Fruit fly (Drosophila melanogaster) whole organism, embryonic: ENCODE results near the gene Scox.

Experiments
- B-H2 ChIP-seq: fragments of 200-800 bp; sonication (Bioruptor generic); optimal IDR thresholded peaks from 2 replicates; lab custom pipeline; 2018; ENCODE audit warnings: missing biosample characterization, mild to moderate bottlenecking, missing genetic modification characterization
- CG10366 ChIP-seq: fragments of 200-800 bp; sonication (Bioruptor generic); IDR thresholded peaks from 2 replicates; pipeline ENCODE4 v1.3.6; 2022; ENCODE audit warnings: missing biosample characterization, missing genetic modification characterization
- CG10654 ChIP-seq: fragments of 200-800 bp; sonication (Bioruptor generic); optimal IDR thresholded peaks from 2 replicates; lab custom pipeline; 2016; ENCODE audit warnings: missing biosample characterization, missing genetic modification characterization
- CG11504 ChIP-seq: fragments of 200-800 bp; sonication (Bioruptor generic); optimal IDR thresholded peaks from 3 replicates; lab custom pipeline; 2019; ENCODE audit warnings: missing biosample characterization, mild to moderate bottlenecking, missing genetic modification characterization, moderate library complexity
- CG16863 ChIP-seq: fragments of 200-800 bp; sonication (Bioruptor generic); optimal IDR thresholded peaks from 3 replicates; lab custom pipeline; 2016; ENCODE audit warnings: missing biosample characterization, missing genetic modification characterization
- CG17361 ChIP-seq: fragments of 200-800 bp; sonication (Bioruptor generic); IDR thresholded peaks from 3 replicates; pipeline ENCODE4 v1.3.6; 2022; ENCODE audit warnings: missing biosample characterization, missing genetic modification characterization
- CG17912 ChIP-seq: fragments of 200-800 bp; sonication (Bioruptor generic); optimal IDR thresholded peaks from 2 replicates; lab custom pipeline; 2018; ENCODE audit warnings: missing biosample characterization, mild to moderate bottlenecking, missing genetic modification characterization
- CG2678 ChIP-seq: fragments of 200-800 bp; sonication (Bioruptor generic); optimal IDR thresholded peaks from 3 replicates; lab custom pipeline; 2019; ENCODE audit warnings: missing biosample characterization, mild to moderate bottlenecking, missing genetic modification characterization, moderate library complexity
- CG31365 ChIP-seq: fragments of 200-800 bp; sonication (Bioruptor generic); optimal IDR thresholded peaks from 2 replicates; lab custom pipeline; 2018; ENCODE audit warnings: missing biosample characterization, mild to moderate bottlenecking, missing genetic modification characterization
- CG32767 ChIP-seq: fragments of 200-800 bp; sonication (Bioruptor generic); IDR thresholded peaks from 2 replicates; pipeline ENCODE4 v1.3.6; 2022; ENCODE audit warnings: missing biosample characterization, missing genetic modification characterization
- CG3726 ChIP-seq: fragments of 200-800 bp; sonication (Bioruptor generic); IDR thresholded peaks from 3 replicates; pipeline ENCODE4, ENCODE4 v1.3.6; 2022; ENCODE audit warnings: missing biosample characterization, missing genetic modification characterization
- CG4424 ChIP-seq: fragments of 200-800 bp; sonication (Bioruptor generic); optimal IDR thresholded peaks from 3 replicates; lab custom pipeline; 2016; ENCODE audit warnings: missing biosample characterization, missing genetic modification characterization
- CG4707 ChIP-seq: fragments of 200-800 bp; sonication (Bioruptor generic); optimal IDR thresholded peaks from 2 replicates; lab custom pipeline; 2018; ENCODE audit warnings: missing biosample characterization, mild to moderate bottlenecking, missing genetic modification characterization, moderate library complexity
- CG5245 ChIP-seq: fragments of 200-800 bp; sonication (Bioruptor generic); optimal IDR thresholded peaks from 3 replicates; lab custom pipeline; 2016; ENCODE audit warnings: missing biosample characterization, missing genetic modification characterization
- CG6254 ChIP-seq: fragments of 200-800 bp; sonication (Bioruptor generic); optimal IDR thresholded peaks from 3 replicates; lab custom pipeline; 2017; ENCODE audit warnings: mild to moderate bottlenecking, missing biosample characterization, missing genetic modification reagents, missing genetic modification characterization
- CG6272 ChIP-seq: fragments of 200-800 bp; sonication (Bioruptor generic); IDR thresholded peaks from 2 replicates; pipeline ENCODE4 v1.3.6; 2022; ENCODE audit warnings: missing biosample characterization, missing genetic modification characterization
- CG6813 ChIP-seq: fragments of 200-800 bp; sonication (Bioruptor generic); optimal IDR thresholded peaks from 2 replicates; lab custom pipeline; 2017; ENCODE audit warnings: missing biosample characterization, missing genetic modification characterization, mild to moderate bottlenecking, moderate library complexity, missing genetic modification reagents
- CG8388 ChIP-seq: fragments of 200-800 bp; sonication (Bioruptor generic); optimal IDR thresholded peaks from 2 replicates; lab custom pipeline; 2019; ENCODE audit warnings: missing biosample characterization, mild to moderate bottlenecking, missing genetic modification characterization, moderate library complexity
- CG9215 ChIP-seq: fragments of 200-800 bp; sonication (Bioruptor generic); IDR thresholded peaks from 2 replicates; pipeline ENCODE4 v1.3.6; 2022; ENCODE audit warnings: missing biosample characterization, missing genetic modification characterization
- D19B ChIP-seq: fragments of 200-800 bp; sonication (Bioruptor generic); optimal IDR thresholded peaks from 2 replicates; lab custom pipeline; 2017; ENCODE audit warnings: missing biosample characterization, mild to moderate bottlenecking, missing genetic modification characterization
- Dbx ChIP-seq: fragments of 200-800 bp; sonication (Bioruptor generic); IDR thresholded peaks from 3 replicates; pipeline ENCODE4 v1.3.6; 2022; ENCODE audit warnings: missing biosample characterization, missing genetic modification characterization
- Elba2 ChIP-seq: fragments of 200-800 bp; sonication (Bioruptor generic); optimal IDR thresholded peaks from 3 replicates; lab custom pipeline; 2016; ENCODE audit warnings: missing biosample characterization, missing genetic modification characterization
- Fer2 ChIP-seq: fragments of 200-800 bp; sonication (Bioruptor generic); optimal IDR thresholded peaks from 2 replicates; lab custom pipeline; 2018; ENCODE audit warnings: missing biosample characterization, mild to moderate bottlenecking, missing genetic modification characterization, moderate library complexity
- H15 ChIP-seq: fragments of 200-800 bp; sonication (Bioruptor generic); IDR thresholded peaks from 3 replicates; pipeline ENCODE4 v1.3.6; 2022; ENCODE audit warnings: missing biosample characterization, missing genetic modification characterization
- Nf-YB ChIP-seq: fragments of 200-800 bp; sonication (Bioruptor generic); optimal IDR thresholded peaks from 3 replicates; lab custom pipeline; 2019; ENCODE audit warnings: missing biosample characterization, mild to moderate bottlenecking, missing genetic modification characterization, moderate library complexity
- Opbp ChIP-seq: fragments of 200-800 bp; sonication (Bioruptor generic); IDR thresholded peaks from 3 replicates; pipeline ENCODE4 v1.3.6; 2022; ENCODE audit warnings: missing biosample characterization, missing genetic modification characterization; ENCODE audit not compliant: partially characterized antibody
- Rx ChIP-seq: fragments of 200-800 bp; sonication (Bioruptor generic); IDR thresholded peaks from 2 replicates; pipeline ENCODE4 v1.3.6; 2022; ENCODE audit warnings: missing biosample characterization, missing genetic modification characterization
- YL-1 ChIP-seq: fragments of 200-800 bp; sonication (Bioruptor generic); optimal IDR thresholded peaks from 3 replicates; lab custom pipeline; 2017; ENCODE audit warnings: missing biosample characterization, mild to moderate bottlenecking, missing genetic modification characterization
- ac ChIP-seq: fragments of 200-800 bp; sonication (Bioruptor generic); optimal IDR thresholded peaks from 3 replicates; lab custom pipeline; 2017; ENCODE audit warnings: missing biosample characterization, mild to moderate bottlenecking, missing genetic modification characterization
- ara ChIP-seq: fragments of 200-800 bp; sonication (Bioruptor generic); IDR thresholded peaks from 2 replicates; pipeline ENCODE4 v1.3.6; 2022; ENCODE audit warnings: missing biosample characterization, missing genetic modification characterization
- bbx ChIP-seq: fragments of 200-800 bp; sonication (Bioruptor generic); IDR thresholded peaks from 2 replicates; pipeline ENCODE4 v1.3.6; 2022; ENCODE audit warnings: missing biosample characterization, missing genetic modification characterization; ENCODE audit not compliant: partially characterized antibody
- bcd ChIP-seq: fragments of 200-800 bp; sonication (Bioruptor generic); optimal IDR thresholded peaks from 2 replicates; lab custom pipeline; 2017; ENCODE audit warnings: missing biosample characterization, mild to moderate bottlenecking, missing genetic modification characterization
- bigmax ChIP-seq: fragments of 200-800 bp; sonication (Bioruptor generic); optimal IDR thresholded peaks from 2 replicates; lab custom pipeline; 2018; ENCODE audit warnings: missing biosample characterization, mild to moderate bottlenecking, missing genetic modification characterization
- cato ChIP-seq: fragments of 200-800 bp; sonication (Bioruptor generic); optimal IDR thresholded peaks from 2 replicates; lab custom pipeline; 2016; ENCODE audit warnings: missing biosample characterization, missing genetic modification characterization, borderline replicate concordance
- corto ChIP-seq: fragments of 200-800 bp; sonication (Bioruptor generic); optimal IDR thresholded peaks from 2 replicates; lab custom pipeline; 2016; ENCODE audit warnings: missing biosample characterization, mild to moderate bottlenecking, missing genetic modification characterization, moderate library complexity
- en ChIP-seq: fragments of 200-800 bp; sonication (Bioruptor generic); optimal IDR thresholded peaks from 2 replicates; lab custom pipeline; 2016; ENCODE audit warnings: missing biosample characterization, missing genetic modification characterization
- fd96Cb ChIP-seq: fragments of 200-800 bp; sonication (Bioruptor generic); optimal IDR thresholded peaks from 2 replicates; lab custom pipeline; 2018; ENCODE audit warnings: missing biosample characterization, mild to moderate bottlenecking, missing genetic modification characterization, moderate library complexity
- grn ChIP-seq: fragments of 200-800 bp; sonication (Bioruptor generic); optimal IDR thresholded peaks from 3 replicates; lab custom pipeline; 2017; ENCODE audit warnings: missing biosample characterization, missing genetic modification characterization
- inv ChIP-seq: fragments of 200-800 bp; sonication (Bioruptor generic); IDR thresholded peaks from 2 replicates; pipeline ENCODE4 v1.3.6; 2022; ENCODE audit warnings: missing biosample characterization, missing genetic modification characterization; ENCODE audit not compliant: partially characterized antibody
- kah ChIP-seq: fragments of 200-800 bp; sonication (Bioruptor generic); optimal IDR thresholded peaks from 2 replicates; lab custom pipeline; 2018; ENCODE audit warnings: missing biosample characterization, mild to moderate bottlenecking, missing genetic modification characterization
- klu ChIP-seq: fragments of 200-800 bp; sonication (Bioruptor generic); IDR thresholded peaks from 2 replicates; pipeline ENCODE4 v1.3.6; 2022; ENCODE audit warnings: missing biosample characterization, missing genetic modification characterization
- row ChIP-seq: fragments of 200-800 bp; sonication (Bioruptor generic); IDR thresholded peaks from 3 replicates; pipeline ENCODE4 v1.3.6; 2022; ENCODE audit warnings: missing biosample characterization, missing genetic modification characterization
- sima ChIP-seq: fragments of 200-800 bp; sonication (Bioruptor generic); optimal IDR thresholded peaks from 2 replicates; lab custom pipeline; 2016; ENCODE audit warnings: missing biosample characterization, missing genetic modification characterization
- sna ChIP-seq: fragments of 200-800 bp; sonication (Bioruptor generic); IDR thresholded peaks from 2 replicates; pipeline ENCODE4 v1.3.6; 2022; ENCODE audit warnings: missing biosample characterization, missing genetic modification characterization; ENCODE audit not compliant: partially characterized antibody
- tio ChIP-seq: fragments of 200-800 bp; sonication (Bioruptor generic); optimal IDR thresholded peaks from 2 replicates; lab custom pipeline; 2017; ENCODE audit warnings: missing biosample characterization, missing genetic modification characterization, inconsistent platforms
- tll ChIP-seq, 2 experiments: fragments of 200-800 bp in 1 of 2; fragments of >200 bp in 1 of 2; sonication (Bioruptor generic) in 1 of 2; optimal IDR thresholded peaks; 2 replicates each; lab custom pipeline; 2017 to 2019; ENCODE audit warnings: missing biosample characterization in 2 of 2, missing genetic modification characterization in 2 of 2, mild to moderate bottlenecking in 1 of 2, moderate library complexity in 1 of 2
- tna ChIP-seq: fragments of 200-800 bp; sonication (Bioruptor generic); IDR thresholded peaks from 2 replicates; pipeline ENCODE4 v1.3.6; 2022; ENCODE audit warnings: missing biosample characterization, missing genetic modification characterization; ENCODE audit not compliant: partially characterized antibody
- tup ChIP-seq: fragments of 200-800 bp; sonication (Bioruptor generic); optimal IDR thresholded peaks from 2 replicates; lab custom pipeline; 2016; ENCODE audit warnings: missing biosample characterization, mild to moderate bottlenecking, missing genetic modification characterization, moderate library complexity
- wdn ChIP-seq: fragments of 200-800 bp; sonication (Bioruptor generic); IDR thresholded peaks from 2 replicates; pipeline ENCODE4 v1.3.6; 2022; ENCODE audit warnings: missing biosample characterization, missing genetic modification characterization

Scox gene

DNA sequence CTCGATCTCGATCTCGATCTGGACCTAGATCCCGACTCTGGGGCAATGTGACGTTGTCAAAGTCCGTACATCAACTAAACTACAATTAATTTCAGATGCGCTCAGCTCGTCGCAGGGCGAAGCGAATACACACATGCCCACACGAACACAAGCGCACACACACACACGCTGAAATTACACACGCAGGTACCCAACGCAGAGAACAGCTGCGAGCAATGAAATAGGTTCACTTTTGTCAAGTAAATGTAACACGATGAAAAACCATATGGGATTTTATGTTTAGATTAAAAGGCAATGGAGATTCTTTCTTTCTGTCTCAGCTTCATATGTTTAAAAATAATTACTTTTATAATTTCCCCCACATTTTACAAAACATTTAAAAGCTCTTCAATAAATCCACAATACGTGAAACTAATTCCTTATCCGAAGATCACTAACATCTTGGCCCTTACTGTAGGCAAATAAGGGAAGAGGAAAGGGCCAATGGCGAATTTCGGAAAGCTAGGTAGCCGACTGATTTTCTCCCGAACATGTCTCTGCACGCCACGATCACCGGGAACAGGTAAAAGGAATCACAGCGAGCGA lies 31.6 kb upstream of the Scox start (continued):
- TF ChIP-seq CG2678 (tag; lab: Kevin White, UChicago) (peak; percentile 90), fd96Cb (tag; lab: Kevin White, UChicago) (peak; percentile 80), CG8388 (GFP tag; lab: Kevin White, UChicago) (peak; percentile 82), Nf-YB (GFP tag; lab: Kevin White, UChicago) (peak; percentile 75), tio (GFP tag; lab: Kevin White, UChicago) (peak; percentile 85), CG6813 (GFP tag; lab: Kevin White, UChicago) (peak; percentile 73), H15 (GFP tag; lab: Robert Waterston, UW) (0 out of 3 replicates have a peak, but pooled peaks have one; percentile 45), CG4424 (GFP tag; lab: Kevin White, UChicago) (peak; percentile 75), CG3726 (GFP tag; lab: Robert Waterston, UW) (peak; percentile 16; the same call in 1 of the 3 replicates), bigmax (GFP tag; lab: Kevin White, UChicago) (no peak), CG5245 (GFP tag; lab: Kevin White, UChicago) (peak; percentile 56), tll (GFP tag; optimal IDR thresholded peaks at IDR 0.05; lab: Kevin White, UChicago) (peak in 1 of 2 experiments; percentile 73), CG32767 (GFP tag; lab: Robert Waterston, UW) (peak; percentile 82), Rx (GFP tag; lab: Robert Waterston, UW) (peak; percentile 70), CG4707 (GFP tag; lab: Kevin White, UChicago) (peak; percentile 69), inv (GFP tag; lab: Robert Waterston, UW) (no peak), klu (GFP tag; lab: Robert Waterston, UW) (peak; percentile 70; the same call in 1 of the 2 replicates), bcd (GFP tag; lab: Kevin White, UChicago) (peak; percentile 80), en (GFP tag; lab: Kevin White, UChicago) (peak; percentile 45), CG6254 (GFP tag; lab: Kevin White, UChicago) (peak; percentile 75), ac (peak; percentile 82), grn (GFP tag; lab: Kevin White, UChicago) (peak; percentile 26), Opbp (GFP tag; lab: Robert Waterston, UW) (no peak), Dbx (GFP tag; lab: Robert Waterston, UW) (peak; percentile 53), CG10654 (GFP tag; lab: Kevin White, UChicago) (peak; percentile 63), D19B (GFP tag; lab: Kevin White, UChicago) (peak; percentile 55), CG11504 (peak; percentile 84), wdn (GFP tag; lab: Robert Waterston, UW) (peak; percentile 58), CG6272 (GFP tag; lab: Robert Waterston, UW) (0 out of 2 replicates have a peak, but pooled peaks have one; percentile 25), YL-1 (GFP tag; lab: Kevin White, UChicago) (peak; percentile 51), CG9215 (GFP tag; lab: Robert Waterston, UW) (peak; percentile 64), ara (GFP tag; lab: Robert Waterston, UW) (peak; percentile 80), kah (GFP tag; lab: Kevin White, UChicago) (peak; percentile 60), bbx (GFP tag; lab: Robert Waterston, UW) (no peak; the same call in 1 of the 2 replicates), sna (no peak), CG16863 (GFP tag; lab: Kevin White, UChicago) (peak; percentile 64), cato (peak; percentile 21), CG31365 (peak; percentile 32), CG17912 (no peak), Fer2 (peak; percentile 75), row (GFP tag; lab: Robert Waterston, UW) (peak; percentile 90), sima (GFP tag; lab: Kevin White, UChicago) (no peak), CG10366 (GFP tag; lab: Robert Waterston, UW) (peak; percentile 75), corto (GFP tag; lab: Kevin White, UChicago) (peak; percentile 69), Elba2 (GFP tag; lab: Kevin White, UChicago) (peak; percentile 54), tna (GFP tag; lab: Robert Waterston, UW) (no peak), tup (GFP tag; lab: Kevin White, UChicago) (peak; percentile 46), B-H2 (peak; percentile 43), CG17361 (peak; percentile 84)
